Fruit fly (Drosophila melanogaster) whole organism, embryonic: Measurements from ENCODE around the gene wrd.

ENCODE experiments used
- Atf3 ChIP-seq: fragments of 200-800 bp; sonication (Bioruptor generic); optimal IDR thresholded peaks from 3 replicates; lab custom pipeline; 2016; ENCODE audit warnings: missing biosample characterization, missing genetic modification characterization
- Atf6 ChIP-seq: fragments of 200-800 bp; sonication (Bioruptor generic); IDR thresholded peaks from 2 replicates; pipeline ENCODE4 v1.3.6; 2022; ENCODE audit warnings: missing biosample characterization, missing genetic modification characterization
- Bteb2 ChIP-seq: fragments of 200-800 bp; sonication (Bioruptor generic); optimal IDR thresholded peaks from 2 replicates; lab custom pipeline; 2016; ENCODE audit warnings: missing biosample characterization, missing genetic modification characterization
- CG10267 ChIP-seq: fragments of 200-800 bp; sonication (Bioruptor generic); optimal IDR thresholded peaks from 2 replicates; lab custom pipeline; 2018; ENCODE audit warnings: missing biosample characterization, mild to moderate bottlenecking, missing genetic modification characterization, moderate library complexity
- CG13424 ChIP-seq: fragments of 200-800 bp; sonication (Bioruptor generic); optimal IDR thresholded peaks from 2 replicates; lab custom pipeline; 2019; ENCODE audit warnings: missing biosample characterization, mild to moderate bottlenecking, missing genetic modification characterization, moderate library complexity
- CG1603 ChIP-seq: fragments of 200-800 bp; sonication (Bioruptor generic); optimal IDR thresholded peaks from 2 replicates; lab custom pipeline; 2019; ENCODE audit warnings: missing biosample characterization, mild to moderate bottlenecking, missing genetic modification characterization, moderate library complexity
- CG17385 ChIP-seq: fragments of 200-800 bp; sonication (Bioruptor generic); optimal IDR thresholded peaks from 3 replicates; lab custom pipeline; 2018; ENCODE audit warnings: missing biosample characterization, mild to moderate bottlenecking, missing genetic modification characterization
- CG2116 ChIP-seq: fragments of 200-800 bp; sonication (Bioruptor generic); optimal IDR thresholded peaks from 3 replicates; lab custom pipeline; 2018; ENCODE audit warnings: missing biosample characterization, mild to moderate bottlenecking, missing genetic modification characterization
- CG31388 ChIP-seq: fragments of 200-800 bp; sonication (Bioruptor generic); optimal IDR thresholded peaks from 2 replicates; lab custom pipeline; 2016; ENCODE audit warnings: missing biosample characterization, missing genetic modification characterization
- CG32772 ChIP-seq: fragments of 200-800 bp; sonication (Bioruptor generic); IDR thresholded peaks from 2 replicates; pipeline ENCODE4 v1.3.6; 2022; ENCODE audit warnings: missing biosample characterization, missing genetic modification characterization
- CG4404 ChIP-seq: fragments of 200-800 bp; sonication (Bioruptor generic); IDR thresholded peaks from 2 replicates; pipeline ENCODE4 v1.3.6; 2022; ENCODE audit warnings: missing biosample characterization, missing genetic modification characterization
- CG4730 ChIP-seq: fragments of 200-800 bp; sonication (Bioruptor generic); IDR thresholded peaks from 2 replicates; pipeline ENCODE4 v1.3.6; 2022; ENCODE audit warnings: missing biosample characterization, missing genetic modification characterization
- CG7556 ChIP-seq: fragments of 200-800 bp; sonication (Bioruptor generic); optimal IDR thresholded peaks from 2 replicates; lab custom pipeline; 2017; ENCODE audit warnings: missing biosample characterization, mild to moderate bottlenecking, missing genetic modification characterization
- CG7928 ChIP-seq: fragments of 200-800 bp; sonication (Bioruptor generic); optimal IDR thresholded peaks from 2 replicates; lab custom pipeline; 2017; ENCODE audit warnings: missing biosample characterization, mild to moderate bottlenecking, missing genetic modification characterization
- CG7963 ChIP-seq: fragments of 200-800 bp; sonication (Bioruptor generic); IDR thresholded peaks from 3 replicates; pipeline ENCODE4 v1.3.6; 2022; ENCODE audit warnings: missing biosample characterization, missing genetic modification characterization; ENCODE audit not compliant: partially characterized antibody
- CG8924 ChIP-seq: fragments of 200-800 bp; optimal IDR thresholded peaks from 3 replicates; lab custom pipeline; 2019; ENCODE audit warnings: missing biosample characterization, mild to moderate bottlenecking, missing genetic modification characterization, moderate library complexity
- CG9797 ChIP-seq: fragments of 200-800 bp; sonication (Bioruptor generic); optimal IDR thresholded peaks from 3 replicates; lab custom pipeline; 2018; ENCODE audit warnings: missing biosample characterization, mild to moderate bottlenecking, missing genetic modification characterization
- CkIIα-i1 ChIP-seq: fragments of 200-800 bp; sonication (Bioruptor generic); IDR thresholded peaks from 2 replicates; pipeline ENCODE4 v1.3.6; 2022; ENCODE audit warnings: missing biosample characterization, missing genetic modification characterization
- D19B ChIP-seq: fragments of 200-800 bp; sonication (Bioruptor generic); optimal IDR thresholded peaks from 2 replicates; lab custom pipeline; 2017; ENCODE audit warnings: missing biosample characterization, mild to moderate bottlenecking, missing genetic modification characterization
- Dfd ChIP-seq, 2 experiments: fragments of >200 bp; optimal IDR thresholded peaks; 2 replicates each; lab custom pipeline; 2017; ENCODE audit warnings: missing biosample characterization in 2 of 2, missing genetic modification characterization in 2 of 2
- HmgD ChIP-seq: fragments of 200-800 bp; sonication (Bioruptor generic); optimal IDR thresholded peaks from 3 replicates; lab custom pipeline; 2016; ENCODE audit warnings: missing biosample characterization, missing genetic modification characterization
- HmgZ ChIP-seq: fragments of 200-800 bp; sonication (Bioruptor generic); optimal IDR thresholded peaks from 2 replicates; lab custom pipeline; 2018; ENCODE audit warnings: missing biosample characterization, mild to moderate bottlenecking, missing genetic modification characterization
- Hr51 ChIP-seq, 2 experiments: fragments of 200-800 bp; sonication (Bioruptor generic); optimal IDR thresholded peaks; 2 replicates in 1 of 2; 3 replicates in 1 of 2; lab custom pipeline; 2016 to 2018; ENCODE audit warnings: missing biosample characterization in 2 of 2, missing genetic modification characterization in 2 of 2, mild to moderate bottlenecking in 1 of 2, moderate library complexity in 1 of 2
- MTF-1 ChIP-seq: fragments of 200-800 bp; sonication (Bioruptor generic); optimal IDR thresholded peaks from 2 replicates; lab custom pipeline; 2018; ENCODE audit warnings: missing biosample characterization, mild to moderate bottlenecking, missing genetic modification characterization, borderline replicate concordance
- Meics ChIP-seq: fragments of 200-800 bp; sonication (Bioruptor generic); optimal IDR thresholded peaks from 2 replicates; lab custom pipeline; 2017; ENCODE audit warnings: missing biosample characterization, mild to moderate bottlenecking, missing genetic modification characterization
- Mes4 ChIP-seq: fragments of 200-800 bp; sonication (Bioruptor generic); optimal IDR thresholded peaks from 2 replicates; lab custom pipeline; 2016; ENCODE audit warnings: missing biosample characterization, missing genetic modification characterization
- Myb ChIP-seq: fragments of 200-800 bp; sonication (Bioruptor generic); optimal IDR thresholded peaks from 2 replicates; lab custom pipeline; 2016; ENCODE audit warnings: missing biosample characterization, missing genetic modification characterization
- NfI ChIP-seq: fragments of 200-800 bp; sonication (Bioruptor generic); optimal IDR thresholded peaks from 3 replicates; lab custom pipeline; 2018; ENCODE audit warnings: missing biosample characterization, mild to moderate bottlenecking, missing genetic modification characterization, moderate library complexity
- PHDP ChIP-seq: fragments of 200-800 bp; sonication (Bioruptor generic); optimal IDR thresholded peaks from 3 replicates; lab custom pipeline; 2018; ENCODE audit warnings: missing biosample characterization, mild to moderate bottlenecking, missing genetic modification characterization, moderate library complexity
- abd-A ChIP-seq: fragments of 200-800 bp; sonication (Bioruptor generic); optimal IDR thresholded peaks from 3 replicates; lab custom pipeline; 2019; ENCODE audit warnings: missing biosample characterization, mild to moderate bottlenecking, missing genetic modification characterization, moderate library complexity
- amos ChIP-seq: fragments of 200-800 bp; sonication (Bioruptor generic); IDR thresholded peaks from 2 replicates; pipeline ENCODE4 v1.3.6; 2022; ENCODE audit warnings: missing biosample characterization, missing genetic modification characterization; ENCODE audit not compliant: partially characterized antibody
- ara ChIP-seq: fragments of 200-800 bp; sonication (Bioruptor generic); IDR thresholded peaks from 2 replicates; pipeline ENCODE4 v1.3.6; 2022; ENCODE audit warnings: missing biosample characterization, missing genetic modification characterization
- da ChIP-seq: fragments of 200-800 bp; sonication (Bioruptor generic); optimal IDR thresholded peaks from 2 replicates; lab custom pipeline; 2016; ENCODE audit warnings: missing biosample characterization, missing genetic modification characterization
- danr ChIP-seq: fragments of 200-800 bp; sonication (Bioruptor generic); IDR thresholded peaks from 2 replicates; pipeline ENCODE4 v1.3.6; 2022; ENCODE audit warnings: missing biosample characterization, missing genetic modification characterization
- dpn ChIP-seq, 2 experiments: fragments of 200-800 bp; sonication (Bioruptor generic); optimal IDR thresholded peaks; 3 replicates each; lab custom pipeline; 2016; ENCODE audit warnings: missing biosample characterization in 2 of 2, missing genetic modification characterization in 2 of 2
- insv ChIP-seq, 2 experiments: fragments of 200-800 bp; sonication (Bioruptor generic); optimal IDR thresholded peaks; 3 replicates each; lab custom pipeline; 2016 to 2018; ENCODE audit warnings: missing biosample characterization in 2 of 2, missing genetic modification characterization in 2 of 2
- jumu ChIP-seq: fragments of 200-800 bp; sonication (Bioruptor generic); optimal IDR thresholded peaks from 3 replicates; lab custom pipeline; 2016; ENCODE audit warnings: missing biosample characterization, missing genetic modification characterization
- mld ChIP-seq: fragments of 200-800 bp; sonication (Bioruptor generic); IDR thresholded peaks from 3 replicates; pipeline ENCODE4 v1.3.6; 2022; ENCODE audit warnings: missing biosample characterization, missing genetic modification characterization; ENCODE audit not compliant: partially characterized antibody
- nerfin-1 ChIP-seq: fragments of 200-800 bp; sonication (Bioruptor generic); optimal IDR thresholded peaks from 3 replicates; lab custom pipeline; 2019; ENCODE audit warnings: missing biosample characterization, mild to moderate bottlenecking, missing genetic modification characterization, moderate library complexity
- ro ChIP-seq: fragments of 200-800 bp; sonication (Bioruptor generic); IDR thresholded peaks from 2 replicates; pipeline ENCODE4 v1.3.6; 2022; ENCODE audit warnings: missing biosample characterization, missing genetic modification characterization
- run ChIP-seq: fragments of 200-800 bp; sonication (Bioruptor generic); optimal IDR thresholded peaks from 3 replicates; lab custom pipeline; 2018; ENCODE audit warnings: missing biosample characterization, mild to moderate bottlenecking, missing genetic modification characterization
- sd ChIP-seq: fragments of 200-800 bp; sonication (Bioruptor generic); optimal IDR thresholded peaks from 3 replicates; lab custom pipeline; 2018; ENCODE audit warnings: missing biosample characterization, mild to moderate bottlenecking, missing genetic modification characterization, moderate library complexity
- shn ChIP-seq: fragments of 200-800 bp; sonication (Bioruptor generic); optimal IDR thresholded peaks from 3 replicates; lab custom pipeline; 2016; ENCODE audit warnings: missing biosample characterization, missing genetic modification characterization
- slp2 ChIP-seq: fragments of 200-800 bp; sonication (Bioruptor generic); optimal IDR thresholded peaks from 2 replicates; lab custom pipeline; 2016; ENCODE audit warnings: missing biosample characterization, missing genetic modification characterization
- stwl ChIP-seq: fragments of 200-800 bp; sonication (Bioruptor generic); optimal IDR thresholded peaks from 3 replicates; lab custom pipeline; 2018; ENCODE audit warnings: missing biosample characterization, mild to moderate bottlenecking, missing genetic modification characterization, moderate library complexity
- tio ChIP-seq: fragments of 200-800 bp; sonication (Bioruptor generic); optimal IDR thresholded peaks from 2 replicates; lab custom pipeline; 2017; ENCODE audit warnings: missing biosample characterization, missing genetic modification characterization, inconsistent platforms
- trem ChIP-seq: fragments of 200-800 bp; optimal IDR thresholded peaks from 3 replicates; lab custom pipeline; 2019; ENCODE audit warnings: missing biosample characterization, mild to moderate bottlenecking, missing genetic modification characterization, moderate library complexity
- wdn ChIP-seq: fragments of 200-800 bp; sonication (Bioruptor generic); IDR thresholded peaks from 2 replicates; pipeline ENCODE4 v1.3.6; 2022; ENCODE audit warnings: missing biosample characterization, missing genetic modification characterization

Gene wrd

DNA sequence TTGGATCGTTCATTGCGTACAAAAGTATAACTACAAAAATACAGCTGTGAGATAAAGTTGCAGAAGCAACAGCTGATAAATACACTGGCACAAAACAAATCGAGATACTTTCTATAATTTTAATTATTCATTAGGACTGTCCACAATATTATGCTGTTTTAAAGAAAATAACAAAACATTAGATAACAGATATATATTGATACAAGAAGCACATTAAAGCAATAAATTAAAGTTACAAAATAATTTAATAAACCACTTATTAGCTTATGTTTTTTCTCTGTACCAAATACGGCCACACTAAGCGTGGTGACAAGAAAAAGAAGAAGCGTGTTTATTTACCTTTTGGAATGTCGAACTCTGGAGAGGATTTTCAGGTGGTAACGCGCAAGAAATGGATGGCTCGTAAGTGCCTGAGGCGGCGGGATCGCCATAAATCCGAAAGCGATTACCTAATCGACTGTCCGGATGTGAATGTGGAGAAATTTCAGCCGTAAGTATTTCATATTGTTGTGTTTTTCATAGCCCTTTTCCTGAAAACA, 52.7 kb downstream of the wrd start, which contains the start of the genes CG7988 and CG7183 (continued):
- peak; percentile 94 to 98 for TF ChIP-seq Hr51 (GFP tag; optimal IDR thresholded peaks at IDR 0.05; lab: Kevin White, UChicago)
- no peak for TF ChIP-seq amos
- peak; percentile 98 for TF ChIP-seq ara
- TF ChIP-seq CG7556 (GFP tag; lab: Kevin White, UChicago) = peak; percentile 97
- TF ChIP-seq shn (GFP tag; lab: Kevin White, UChicago) = peak; percentile 90
- TF ChIP-seq CG7963 (GFP tag; lab: Robert Waterston, UW) = no peak
- TF ChIP-seq nerfin-1 (tag; lab: Kevin White, UChicago) = peak; percentile 97
- peak; percentile 86 for TF ChIP-seq stwl (tag; lab: Kevin White, UChicago)
- TF ChIP-seq danr (GFP tag; lab: Robert Waterston, UW) = peak; percentile 96
- peak; percentile 87 for TF ChIP-seq Mes4 (GFP tag; lab: Kevin White, UChicago)
- peak; percentile 99 for TF ChIP-seq sd (tag; lab: Kevin White, UChicago)
- TF ChIP-seq CG13424 (tag; lab: Kevin White, UChicago) = peak; percentile 99

DNA sequence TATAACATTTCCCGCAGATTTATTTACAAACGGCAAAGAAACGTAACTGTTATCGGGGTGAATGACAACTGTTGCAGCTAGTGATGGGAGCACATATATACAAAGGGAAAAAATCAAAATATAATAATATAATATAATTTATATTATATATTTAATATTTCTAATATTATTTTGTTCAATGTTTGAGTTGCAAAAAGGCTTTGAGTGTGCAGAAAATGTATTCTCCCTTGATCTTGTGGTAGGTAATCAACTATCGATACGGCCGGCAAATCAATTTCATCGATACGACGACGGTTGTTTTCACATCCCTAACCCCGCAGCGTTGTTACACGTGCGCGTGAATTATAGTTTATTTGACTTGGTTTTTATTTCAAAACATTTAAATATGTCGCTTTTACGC, 55.9 kb downstream of the wrd start, which contains the start of the genes mTerf5 and Non3:
mTerf5 (minus strand) TSS at position 249 of the 400 bp plus-strand sequence.
Non3 (plus strand) TSS at position 289 of the 400 bp plus-strand sequence.
- TF ChIP-seq CG31388 (GFP tag; lab: Kevin White, UChicago) (peak; percentile 10), CG10267 (tag; lab: Kevin White, UChicago) (peak; percentile 76), insv (GFP tag; optimal IDR thresholded peaks at IDR 0.05; lab: Kevin White, UChicago) (peak in 1 of 2 experiments; percentile 26), wdn (GFP tag; lab: Robert Waterston, UW) (no peak), Myb (GFP tag; lab: Kevin White, UChicago) (peak; percentile 18), MTF-1 (GFP tag; lab: Kevin White, UChicago) (no peak), CG9797 (peak; percentile 15), abd-A (tag; lab: Kevin White, UChicago) (no peak), CG32772 (GFP tag; lab: Robert Waterston, UW) (0 out of 2 replicates have a peak, but pooled peaks have one; percentile 15), CG4730 (GFP tag; lab: Robert Waterston, UW) (peak; percentile 21; the same call in 1 of the 2 replicates), slp2 (GFP tag; lab: Kevin White, UChicago) (no peak), ro (GFP tag; lab: Robert Waterston, UW) (no peak), CG2116 (GFP tag; lab: Kevin White, UChicago) (peak; percentile 88), Meics (GFP tag; lab: Kevin White, UChicago) (peak; percentile 65), Dfd (GFP tag; optimal IDR thresholded peaks at IDR 0.05; lab: Kevin White, UChicago) (no peak), HmgZ (tag; lab: Kevin White, UChicago) (peak; percentile 55), mld (peak; percentile 68; the same call in 1 of the 3 replicates), tio (GFP tag; lab: Kevin White, UChicago) (no peak), PHDP (tag; lab: Kevin White, UChicago) (peak; percentile 60), jumu (GFP tag; lab: Kevin White, UChicago) (peak; percentile 23), NfI (GFP tag; lab: Kevin White, UChicago) (peak; percentile 69), Atf6 (GFP tag; lab: Robert Waterston, UW) (no peak), D19B (GFP tag; lab: Kevin White, UChicago) (no peak), Bteb2 (GFP tag; lab: Kevin White, UChicago) (no peak), dpn (GFP tag; optimal IDR thresholded peaks at IDR 0.05; lab: Kevin White, UChicago) (peak; percentile 2 to 73), HmgD (GFP tag; lab: Kevin White, UChicago) (no peak), CG1603 (tag; lab: Kevin White, UChicago) (no peak), CG4404 (GFP tag; lab: Robert Waterston, UW) (peak; percentile 34; the same call in 1 of the 2 replicates), run (no peak), CG8924 (tag; lab: Kevin White, UChicago) (peak; percentile 75), CkIIα-i1 (GFP tag; lab: Robert Waterston, UW) (no peak), CG7928 (GFP tag; lab: Kevin White, UChicago) (no peak), Atf3 (GFP tag; lab: Kevin White, UChicago) (no peak), CG17385 (peak; percentile 54), trem (tag; lab: Kevin White, UChicago) (peak; percentile 95), da (GFP tag; lab: Kevin White, UChicago) (no peak), Hr51 (GFP tag; optimal IDR thresholded peaks at IDR 0.05; lab: Kevin White, UChicago) (peak in 1 of 2 experiments; percentile 46)
